Worm (Caenorhabditis elegans): ENCODE results near the gene srsx-27.

DNA sequence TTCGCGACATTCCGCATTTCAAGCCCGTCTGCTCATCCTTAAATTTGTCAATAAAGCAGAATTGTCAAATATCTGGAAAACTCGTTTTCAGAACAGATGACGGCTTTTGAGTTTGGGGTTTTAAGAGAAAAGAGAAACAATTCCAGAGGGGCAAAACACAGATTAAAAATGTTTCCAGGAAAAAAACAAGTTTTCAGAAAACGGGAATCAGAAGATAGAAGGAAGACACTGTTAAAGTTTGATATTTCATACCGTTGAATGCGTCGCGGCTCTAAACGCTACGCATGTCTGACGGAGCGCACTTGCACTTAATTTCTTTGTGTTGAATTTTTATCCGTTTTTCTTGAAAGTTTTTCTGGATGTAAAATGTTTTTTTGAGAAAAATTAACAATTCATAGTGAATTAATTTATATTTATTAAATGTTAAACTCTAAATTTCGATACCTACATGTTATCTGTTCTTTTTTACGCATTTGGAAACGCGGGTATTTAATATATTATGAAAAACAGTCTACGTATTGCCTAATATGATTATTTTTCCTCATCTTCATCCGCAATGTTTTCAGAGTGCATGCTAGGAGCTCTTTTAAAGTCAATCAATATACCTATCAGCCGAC lies 15.6 kb upstream of the srsx-27 start, which contains the start of the genes C08B6.18, wdr-20 and C08B6.8:
- TF ChIP-seq ces-1 (GFP tag; optimal IDR thresholded peaks at IDR 0.05), result no peak
- no peak for TF ChIP-seq vab-15 (tag; optimal IDR thresholded peaks at IDR 0.05)
- TF ChIP-seq unc-62 (GFP tag; optimal IDR thresholded peaks at IDR 0.05), result no peak
- no peak for TF ChIP-seq fkh-10 (GFP tag; optimal IDR thresholded peaks at IDR 0.05)
- no peak for TF ChIP-seq unc-130 (tag; optimal IDR thresholded peaks at IDR 0.05)
- TF ChIP-seq jun-1 (tag; optimal IDR thresholded peaks at IDR 0.05), result no peak

Data from whole organism, L1 larva.